Fruit fly (Drosophila melanogaster) whole organism, embryonic: Measurements from ENCODE around the gene TbCMF46.

Source experiments
- Ada2b ChIP-seq: fragments of 200-800 bp; sonication (Bioruptor generic); IDR thresholded peaks from 2 replicates; pipeline ENCODE4 v1.3.6; 2022; ENCODE audit warnings: missing biosample characterization, missing genetic modification characterization
- Aef1 ChIP-seq: fragments of 200-800 bp; sonication (Bioruptor generic); IDR thresholded peaks from 3 replicates; pipeline ENCODE4 v1.3.6; 2022; ENCODE audit warnings: missing biosample characterization, missing genetic modification characterization
- CG6689 ChIP-seq: fragments of 200-800 bp; sonication (Bioruptor generic); IDR thresholded peaks from 2 replicates; pipeline ENCODE4 v1.3.6; 2022; ENCODE audit warnings: missing biosample characterization, missing genetic modification characterization
- CoRest ChIP-seq: fragments of 200-800 bp; sonication (Bioruptor generic); optimal IDR thresholded peaks from 3 replicates; lab custom pipeline; 2018; ENCODE audit warnings: missing biosample characterization, mild to moderate bottlenecking, missing genetic modification characterization, moderate library complexity
- Dip2 ChIP-seq: fragments of 200-800 bp; sonication (Bioruptor generic); IDR thresholded peaks from 2 replicates; pipeline ENCODE4 v1.3.6; 2022; ENCODE audit warnings: missing biosample characterization, missing genetic modification characterization
- chinmo ChIP-seq: fragments of 200-800 bp; sonication (Bioruptor generic); IDR thresholded peaks from 4 replicates; pipeline ENCODE4 v1.3.6; 2022; ENCODE audit warnings: missing biosample characterization, missing genetic modification characterization; ENCODE audit not compliant: partially characterized antibody
- chm ChIP-seq: fragments of 200-800 bp; sonication (Bioruptor generic); IDR thresholded peaks from 2 replicates; pipeline ENCODE4 v1.3.6; 2022; ENCODE audit warnings: missing biosample characterization, missing genetic modification characterization
- chn ChIP-seq: fragments of 200-800 bp; sonication (Bioruptor generic); optimal IDR thresholded peaks from 2 replicates; lab custom pipeline; 2016; ENCODE audit warnings: missing biosample characterization, missing genetic modification characterization
- dysf ChIP-seq: fragments of 200-800 bp; sonication (Bioruptor generic); IDR thresholded peaks from 3 replicates; pipeline ENCODE4 v1.3.6; 2022; ENCODE audit warnings: missing biosample characterization, missing genetic modification characterization

DNA sequence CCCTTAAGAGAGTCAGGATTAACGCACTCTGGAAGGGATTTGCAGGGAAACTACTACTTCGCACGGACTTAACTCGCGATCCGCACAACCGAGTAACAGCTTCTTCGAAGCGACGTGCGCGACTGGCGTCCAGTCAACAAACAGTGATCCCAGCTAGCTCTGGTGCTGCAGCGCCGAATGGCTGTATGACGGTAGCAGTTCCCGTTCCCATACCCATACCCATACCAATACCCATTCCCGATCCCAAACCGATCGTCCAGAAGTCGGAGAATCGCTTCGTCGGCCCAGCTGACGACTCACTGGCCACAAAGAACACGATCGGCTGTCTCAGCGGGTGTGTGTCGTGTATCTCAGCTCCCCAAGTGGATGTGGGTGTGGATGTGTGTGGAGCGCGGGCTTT, 22.6 kb upstream of the TbCMF46 start, which contains the start of gene CG5853:
- TF ChIP-seq chinmo = peak; percentile 87; the same call in 3 of the 4 replicates
- no peak for TF ChIP-seq Dip2 (GFP tag; lab: Robert Waterston, UW)
- TF ChIP-seq Aef1 (GFP tag; lab: Robert Waterston, UW) = no peak
- TF ChIP-seq chm (GFP tag; lab: Robert Waterston, UW) = no peak
- TF ChIP-seq CG6689 (GFP tag; lab: Robert Waterston, UW) = no peak
- TF ChIP-seq chn (GFP tag; lab: Kevin White, UChicago) = no peak
- TF ChIP-seq dysf (GFP tag; lab: Robert Waterston, UW) = no peak
- TF ChIP-seq CoRest (tag; lab: Kevin White, UChicago) = no peak
- no peak for TF ChIP-seq Ada2b (GFP tag; lab: Robert Waterston, UW)
